Fruit fly (Drosophila melanogaster) whole organism, larva: Measurements from ENCODE around the gene CG3071.
A peak's percentile ranks its signal among the peaks of the same experiment; 100 is the strongest.

Experiments
- noc ChIP-seq: fragments of 200-800 bp; sonication (Bioruptor generic); optimal IDR thresholded peaks from 3 replicates; lab custom pipeline; 2019; ENCODE audit warnings: missing biosample characterization, mild to moderate bottlenecking, missing genetic modification characterization, moderate library complexity

Gene CG3071

dm6 chrX:2305281-2305680 lies 42.6 kb downstream of the CG3071 start:
- no peak for TF ChIP-seq noc (tag; lab: Kevin White, UChicago)

dm6 chrX:2305842-2306300 lies 43.2 kb downstream of the CG3071 start:
- peak; percentile 46 for TF ChIP-seq noc (tag; lab: Kevin White, UChicago)

dm6 chrX:2306307-2306706 lies 43.7 kb downstream of the CG3071 start:
- peak; percentile 36 for TF ChIP-seq noc (tag; lab: Kevin White, UChicago)

- TF ChIP-seq noc (tag; lab: Kevin White, UChicago) = no peak
Measured at dm6 chrX:2306760-2307159, 44.1 kb downstream of the CG3071 start.

- no peak for TF ChIP-seq noc (tag; lab: Kevin White, UChicago)
Measured at dm6 chrX:2307564-2307963, 44.9 kb downstream of the CG3071 start.

- TF ChIP-seq noc (tag; lab: Kevin White, UChicago) = no peak
Measured at dm6 chrX:2308403-2308965, 45.8 kb downstream of the CG3071 start.
